Worm (Caenorhabditis elegans): ENCODE results near the gene srh-1.

ce11 chrV:11488288-11488687 is 2.6 kb downstream of the srh-1 start:
- TF ChIP-seq ama-1 (optimal IDR thresholded peaks at IDR 0.05), result no peak
- TF ChIP-seq mes-2 (tag; optimal IDR thresholded peaks at IDR 0.05; ENCODE audit: poor library complexity, severe bottlenecking), result no peak
- no peak for TF ChIP-seq ceh-82 (tag; optimal IDR thresholded peaks at IDR 0.05)
- no peak for TF ChIP-seq D1046.2 (GFP tag; IDR thresholded peaks at IDR 0.05)
- TF ChIP-seq cey-2 (tag; optimal IDR thresholded peaks at IDR 0.05; ENCODE audit: borderline replicate concordance, insufficient read depth), result no peak

Data from whole organism, L4 larva.